Fruit fly (Drosophila melanogaster) whole organism, embryonic: ENCODE results near the gene Gad1.
A peak's percentile ranks its signal among the peaks of the same experiment; 100 is the strongest.

Experiments used
- CG1024 ChIP-seq: fragments of 200-800 bp; sonication (Bioruptor generic); IDR thresholded peaks from 2 replicates; pipeline ENCODE4 v1.3.6; 2022; ENCODE audit warnings: missing biosample characterization, missing genetic modification characterization
- CG10321 ChIP-seq: fragments of 200-800 bp; sonication (Bioruptor generic); IDR thresholded peaks from 2 replicates; pipeline ENCODE4 v1.3.6; 2022; ENCODE audit warnings: missing biosample characterization, missing genetic modification characterization
- CG12071 ChIP-seq: fragments of 200-800 bp; sonication (Bioruptor generic); optimal IDR thresholded peaks from 3 replicates; lab custom pipeline; 2018; ENCODE audit warnings: missing biosample characterization, mild to moderate bottlenecking, missing genetic modification characterization
- CG12659 ChIP-seq: fragments of 200-800 bp; sonication (Bioruptor generic); optimal IDR thresholded peaks from 3 replicates; lab custom pipeline; 2017; ENCODE audit warnings: mild to moderate bottlenecking, missing biosample characterization, missing genetic modification reagents, missing genetic modification characterization
- CG13123 ChIP-seq: fragments of 200-800 bp; sonication (Bioruptor generic); optimal IDR thresholded peaks from 2 replicates; lab custom pipeline; 2016; ENCODE audit warnings: missing biosample characterization, missing genetic modification characterization
- CG13624 ChIP-seq: fragments of 200-800 bp; sonication (Bioruptor generic); optimal IDR thresholded peaks from 2 replicates; lab custom pipeline; 2016; ENCODE audit warnings: missing biosample characterization, missing genetic modification characterization
- CG14710 ChIP-seq: fragments of 200-800 bp; sonication (Bioruptor generic); optimal IDR thresholded peaks from 3 replicates; lab custom pipeline; 2019; ENCODE audit warnings: missing biosample characterization, mild to moderate bottlenecking, missing genetic modification characterization, moderate library complexity
- CG1602 ChIP-seq: fragments of 200-800 bp; sonication (Bioruptor generic); optimal IDR thresholded peaks from 3 replicates; lab custom pipeline; 2016; ENCODE audit warnings: missing biosample characterization, missing genetic modification characterization
- CG1647 ChIP-seq: fragments of 200-800 bp; sonication (Bioruptor generic); optimal IDR thresholded peaks from 3 replicates; lab custom pipeline; 2016; ENCODE audit warnings: missing biosample characterization, missing genetic modification characterization
- CG3281 ChIP-seq: fragments of 200-800 bp; sonication (Bioruptor generic); optimal IDR thresholded peaks from 3 replicates; lab custom pipeline; 2017; ENCODE audit warnings: missing biosample characterization, mild to moderate bottlenecking, missing genetic modification characterization
- CG4617 ChIP-seq: fragments of 200-800 bp; sonication (Bioruptor generic); optimal IDR thresholded peaks from 3 replicates; lab custom pipeline; 2016; ENCODE audit warnings: missing biosample characterization, missing genetic modification characterization, borderline replicate concordance
- CG4730 ChIP-seq: fragments of 200-800 bp; sonication (Bioruptor generic); IDR thresholded peaks from 2 replicates; pipeline ENCODE4 v1.3.6; 2022; ENCODE audit warnings: missing biosample characterization, missing genetic modification characterization
- CG7271 ChIP-seq: fragments of 200-800 bp; sonication (Bioruptor generic); optimal IDR thresholded peaks from 2 replicates; lab custom pipeline; 2018; ENCODE audit warnings: missing biosample characterization, mild to moderate bottlenecking, missing genetic modification characterization, moderate library complexity
- CG7786 ChIP-seq: fragments of 200-800 bp; sonication (Bioruptor generic); optimal IDR thresholded peaks from 2 replicates; lab custom pipeline; 2016; ENCODE audit warnings: missing biosample characterization, missing genetic modification characterization
- CG8359 ChIP-seq: fragments of 200-800 bp; sonication (Bioruptor generic); optimal IDR thresholded peaks from 2 replicates; lab custom pipeline; 2017; ENCODE audit warnings: missing biosample characterization, mild to moderate bottlenecking, missing genetic modification characterization, borderline replicate concordance
- CTCF ChIP-seq: fragments of 200-800 bp; sonication (Bioruptor generic); optimal IDR thresholded peaks from 2 replicates; lab custom pipeline; 2017; ENCODE audit warnings: missing biosample characterization, mild to moderate bottlenecking, missing genetic modification characterization, moderate library complexity
- D19A ChIP-seq: fragments of 200-800 bp; optimal IDR thresholded peaks from 3 replicates; lab custom pipeline; 2019; ENCODE audit warnings: missing biosample characterization, mild to moderate bottlenecking, missing genetic modification characterization, moderate library complexity
- Dip3 ChIP-seq: fragments of 200-800 bp; sonication (Bioruptor generic); optimal IDR thresholded peaks from 3 replicates; lab custom pipeline; 2016; ENCODE audit warnings: missing biosample characterization, missing genetic modification characterization
- Dp ChIP-seq: fragments of 200-800 bp; sonication (Bioruptor generic); optimal IDR thresholded peaks from 2 replicates; lab custom pipeline; 2018; ENCODE audit warnings: missing biosample characterization, mild to moderate bottlenecking, missing genetic modification characterization, moderate library complexity
- Dref ChIP-seq: fragments of 200-800 bp; sonication (Bioruptor generic); IDR thresholded peaks from 2 replicates; pipeline ENCODE4 v1.3.6; 2022; ENCODE audit warnings: missing biosample characterization, missing genetic modification characterization
- Elba2 ChIP-seq: fragments of 200-800 bp; sonication (Bioruptor generic); optimal IDR thresholded peaks from 3 replicates; lab custom pipeline; 2016; ENCODE audit warnings: missing biosample characterization, missing genetic modification characterization
- Hr39 ChIP-seq: fragments of >200 bp; optimal IDR thresholded peaks from 2 replicates; lab custom pipeline; 2017
- Max ChIP-seq: fragments of 200-800 bp; sonication (Bioruptor generic); optimal IDR thresholded peaks from 2 replicates; lab custom pipeline; 2016; ENCODE audit warnings: missing biosample characterization, mild to moderate bottlenecking, missing genetic modification characterization
- Meics ChIP-seq: fragments of 200-800 bp; sonication (Bioruptor generic); optimal IDR thresholded peaks from 2 replicates; lab custom pipeline; 2017; ENCODE audit warnings: missing biosample characterization, mild to moderate bottlenecking, missing genetic modification characterization
- Mes4 ChIP-seq: fragments of 200-800 bp; sonication (Bioruptor generic); optimal IDR thresholded peaks from 2 replicates; lab custom pipeline; 2016; ENCODE audit warnings: missing biosample characterization, missing genetic modification characterization
- Spps ChIP-seq: fragments of 200-800 bp; sonication (Bioruptor generic); optimal IDR thresholded peaks from 2 replicates; lab custom pipeline; 2018; ENCODE audit warnings: missing biosample characterization, mild to moderate bottlenecking, missing genetic modification characterization
- Sry-β ChIP-seq: fragments of 200-800 bp; sonication (Bioruptor generic); optimal IDR thresholded peaks from 2 replicates; lab custom pipeline; 2018; ENCODE audit warnings: missing biosample characterization, mild to moderate bottlenecking, missing genetic modification characterization, moderate library complexity
- Tbp ChIP-seq: fragments of >200 bp; optimal IDR thresholded peaks from 2 replicates; lab custom pipeline; 2018; ENCODE audit warnings: missing biosample characterization, missing genetic modification characterization
- YL-1 ChIP-seq: fragments of 200-800 bp; sonication (Bioruptor generic); optimal IDR thresholded peaks from 3 replicates; lab custom pipeline; 2017; ENCODE audit warnings: missing biosample characterization, mild to moderate bottlenecking, missing genetic modification characterization
- btn ChIP-seq: fragments of 200-800 bp; sonication (Bioruptor generic); optimal IDR thresholded peaks from 2 replicates; lab custom pipeline; 2016; ENCODE audit warnings: missing biosample characterization, missing genetic modification characterization
- ci ChIP-seq: fragments of 200-800 bp; sonication (Bioruptor generic); IDR thresholded peaks from 3 replicates; pipeline ENCODE4 v1.3.6; 2022; ENCODE audit warnings: missing biosample characterization, missing genetic modification characterization
- danr ChIP-seq: fragments of 200-800 bp; sonication (Bioruptor generic); IDR thresholded peaks from 2 replicates; pipeline ENCODE4 v1.3.6; 2022; ENCODE audit warnings: missing biosample characterization, missing genetic modification characterization
- dpn ChIP-seq, 2 experiments: fragments of 200-800 bp; sonication (Bioruptor generic); optimal IDR thresholded peaks; 3 replicates each; lab custom pipeline; 2016; ENCODE audit warnings: missing biosample characterization in 2 of 2, missing genetic modification characterization in 2 of 2
- hbn ChIP-seq: fragments of 200-800 bp; sonication (Bioruptor generic); IDR thresholded peaks from 2 replicates; pipeline ENCODE4 v1.3.6; 2022; ENCODE audit warnings: missing biosample characterization, missing genetic modification characterization; ENCODE audit not compliant: partially characterized antibody
- ind ChIP-seq: fragments of 200-800 bp; sonication (Bioruptor generic); optimal IDR thresholded peaks from 3 replicates; lab custom pipeline; 2016; ENCODE audit warnings: missing biosample characterization, missing genetic modification characterization
- insv ChIP-seq, 2 experiments: fragments of 200-800 bp; sonication (Bioruptor generic); optimal IDR thresholded peaks; 3 replicates each; lab custom pipeline; 2016 to 2018; ENCODE audit warnings: missing biosample characterization in 2 of 2, missing genetic modification characterization in 2 of 2
- kah ChIP-seq: fragments of 200-800 bp; sonication (Bioruptor generic); optimal IDR thresholded peaks from 2 replicates; lab custom pipeline; 2018; ENCODE audit warnings: missing biosample characterization, mild to moderate bottlenecking, missing genetic modification characterization
- kni ChIP-seq: fragments of 200-800 bp; sonication (Bioruptor generic); optimal IDR thresholded peaks from 3 replicates; lab custom pipeline; 2017; ENCODE audit warnings: mild to moderate bottlenecking, missing biosample characterization, missing genetic modification reagents, missing genetic modification characterization
- knrl ChIP-seq: fragments of 200-800 bp; sonication (Bioruptor generic); IDR thresholded peaks from 3 replicates; pipeline ENCODE4 v1.3.6; 2022; ENCODE audit warnings: missing biosample characterization, missing genetic modification characterization; ENCODE audit not compliant: partially characterized antibody
- maf-S ChIP-seq: fragments of 200-800 bp; sonication (Bioruptor generic); optimal IDR thresholded peaks from 2 replicates; lab custom pipeline; 2016; ENCODE audit warnings: missing biosample characterization, missing genetic modification characterization
- mirr ChIP-seq: fragments of 200-800 bp; sonication (Bioruptor generic); optimal IDR thresholded peaks from 3 replicates; lab custom pipeline; 2018; ENCODE audit warnings: missing biosample characterization, mild to moderate bottlenecking, missing genetic modification characterization
- nerfin-1 ChIP-seq: fragments of 200-800 bp; sonication (Bioruptor generic); optimal IDR thresholded peaks from 3 replicates; lab custom pipeline; 2019; ENCODE audit warnings: missing biosample characterization, mild to moderate bottlenecking, missing genetic modification characterization, moderate library complexity
- pnt ChIP-seq: fragments of 200-800 bp; sonication (Bioruptor generic); optimal IDR thresholded peaks from 3 replicates; lab custom pipeline; 2016; ENCODE audit warnings: missing biosample characterization, missing genetic modification characterization
- sens-2 ChIP-seq: fragments of 200-800 bp; sonication (Bioruptor generic); IDR thresholded peaks from 2 replicates; pipeline ENCODE4 v1.3.6; 2022; ENCODE audit warnings: missing biosample characterization, missing genetic modification characterization
- tup ChIP-seq: fragments of 200-800 bp; sonication (Bioruptor generic); optimal IDR thresholded peaks from 2 replicates; lab custom pipeline; 2016; ENCODE audit warnings: missing biosample characterization, mild to moderate bottlenecking, missing genetic modification characterization, moderate library complexity
- tx ChIP-seq: fragments of 200-800 bp; sonication (Bioruptor generic); optimal IDR thresholded peaks from 2 replicates; lab custom pipeline; 2016; ENCODE audit warnings: missing biosample characterization, missing genetic modification characterization
- unc-4 ChIP-seq: fragments of 200-800 bp; sonication (Bioruptor generic); IDR thresholded peaks from 2 replicates; pipeline ENCODE4 v1.3.6; 2022; ENCODE audit warnings: missing biosample characterization, missing genetic modification characterization; ENCODE audit not compliant: partially characterized antibody
- usp ChIP-seq: fragments of >200 bp; optimal IDR thresholded peaks from 2 replicates; lab custom pipeline; 2017; ENCODE audit warnings: missing biosample characterization, missing genetic modification characterization
- vfl ChIP-seq: fragments of 200-800 bp; sonication (Bioruptor generic); optimal IDR thresholded peaks from 2 replicates; lab custom pipeline; 2016; ENCODE audit warnings: missing biosample characterization, missing genetic modification characterization
- vvl ChIP-seq: fragments of 200-800 bp; sonication (Bioruptor generic); IDR thresholded peaks from 2 replicates; pipeline ENCODE4 v1.3.6; 2022; ENCODE audit warnings: missing biosample characterization, missing genetic modification characterization
- zen ChIP-seq: fragments of 200-800 bp; sonication (Bioruptor generic); optimal IDR thresholded peaks from 3 replicates; lab custom pipeline; 2018; ENCODE audit warnings: missing biosample characterization, mild to moderate bottlenecking, missing genetic modification characterization, moderate library complexity

Gad1 gene

dm6 chr3L:4108844-4109494 lies 20.4 kb upstream of the Gad1 start (continued):
- TF ChIP-seq CG7786 (GFP tag; lab: Kevin White, UChicago) = peak; percentile 54
- TF ChIP-seq ci = peak; percentile 78
- no peak for TF ChIP-seq Dref
- TF ChIP-seq kah (GFP tag; lab: Kevin White, UChicago) = peak; percentile 18
- peak; percentile 56 for TF ChIP-seq CG13624 (GFP tag; lab: Kevin White, UChicago)
- TF ChIP-seq dpn (GFP tag; optimal IDR thresholded peaks at IDR 0.05; lab: Kevin White, UChicago) = peak; percentile 76 to 78
- peak; percentile 9 for TF ChIP-seq tup (GFP tag; lab: Kevin White, UChicago)
- peak; percentile 66 for TF ChIP-seq vvl
- no peak for TF ChIP-seq CTCF
- peak; percentile 64 for TF ChIP-seq CG1647 (GFP tag; lab: Kevin White, UChicago)
- TF ChIP-seq usp (GFP tag; lab: Kevin White, UChicago) = no peak
- TF ChIP-seq CG8359 (GFP tag; lab: Kevin White, UChicago) = peak; percentile 41
- TF ChIP-seq CG12071 = peak; percentile 30
- TF ChIP-seq CG12659 (GFP tag; lab: Kevin White, UChicago) = peak; percentile 74
- TF ChIP-seq vfl = no peak
- TF ChIP-seq zen = peak; percentile 61
- peak; percentile 49 for TF ChIP-seq tx (GFP tag; lab: Kevin White, UChicago)
- TF ChIP-seq CG7271 (tag; lab: Kevin White, UChicago) = peak; percentile 7
- peak; percentile 83 for TF ChIP-seq Meics (GFP tag; lab: Kevin White, UChicago)
- no peak for TF ChIP-seq Hr39 (lab: Kevin White, UChicago)
- TF ChIP-seq CG10321 (GFP tag; lab: Robert Waterston, UW) = no peak
- TF ChIP-seq hbn = no peak
- no peak for TF ChIP-seq Sry-β (GFP tag; lab: Kevin White, UChicago)
- TF ChIP-seq nerfin-1 = peak; percentile 61
- no peak for TF ChIP-seq kni
- no peak for TF ChIP-seq CG4730 (GFP tag; lab: Robert Waterston, UW)
- peak; percentile 77 for TF ChIP-seq CG3281 (GFP tag; lab: Kevin White, UChicago)
- peak; percentile 0 for TF ChIP-seq CG4617 (GFP tag; lab: Kevin White, UChicago)
- peak; percentile 69; the same call in 1 of the 2 replicates for TF ChIP-seq danr (GFP tag; lab: Robert Waterston, UW)
- peak; percentile 63 for TF ChIP-seq CG1602 (GFP tag; lab: Kevin White, UChicago)
- no peak for TF ChIP-seq Elba2
- no peak for TF ChIP-seq sens-2 (GFP tag; lab: Robert Waterston, UW)
- TF ChIP-seq CG13123 (GFP tag; lab: Kevin White, UChicago) = peak; percentile 50
- TF ChIP-seq mirr (GFP tag; lab: Kevin White, UChicago) = no peak
- TF ChIP-seq unc-4 = no peak
- peak; percentile 20 for TF ChIP-seq pnt (GFP tag; lab: Kevin White, UChicago)
- peak; percentile 25 for TF ChIP-seq btn
- TF ChIP-seq knrl = no peak
- TF ChIP-seq maf-S = peak; percentile 35
- TF ChIP-seq Dp = no peak
- TF ChIP-seq Spps = peak; percentile 28
- TF ChIP-seq CG14710 (tag; lab: Kevin White, UChicago) = peak; percentile 74
- TF ChIP-seq insv (GFP tag; optimal IDR thresholded peaks at IDR 0.05; lab: Kevin White, UChicago) = peak in 1 of 2 experiments; percentile 26
- no peak for TF ChIP-seq YL-1 (GFP tag; lab: Kevin White, UChicago)
- peak; percentile 11 for TF ChIP-seq Mes4
- TF ChIP-seq ind = peak; percentile 79
- TF ChIP-seq Tbp (GFP tag; lab: Kevin White, UChicago) = no peak
- TF ChIP-seq D19A (tag; lab: Kevin White, UChicago) = peak; percentile 74
- TF ChIP-seq CG1024 = no peak
- peak; percentile 61 for TF ChIP-seq Dip3
- TF ChIP-seq Max (GFP tag; lab: Kevin White, UChicago) = peak; percentile 69
